Fruit fly (Drosophila melanogaster) whole organism, embryonic: ENCODE data around the gene CG16727.

Source experiments
- Ada2b ChIP-seq: fragments of 200-800 bp; sonication (Bioruptor generic); IDR thresholded peaks from 2 replicates; pipeline ENCODE4 v1.3.6; 2022; ENCODE audit warnings: missing biosample characterization, missing genetic modification characterization
- CG10267 ChIP-seq: fragments of 200-800 bp; sonication (Bioruptor generic); optimal IDR thresholded peaks from 2 replicates; lab custom pipeline; 2018; ENCODE audit warnings: missing biosample characterization, mild to moderate bottlenecking, missing genetic modification characterization, moderate library complexity
- CG10321 ChIP-seq: fragments of 200-800 bp; sonication (Bioruptor generic); IDR thresholded peaks from 2 replicates; pipeline ENCODE4 v1.3.6; 2022; ENCODE audit warnings: missing biosample characterization, missing genetic modification characterization
- CG11696 ChIP-seq: fragments of 200-800 bp; sonication (Bioruptor generic); IDR thresholded peaks from 2 replicates; pipeline ENCODE4 v1.3.6; 2022; ENCODE audit warnings: missing biosample characterization, missing genetic modification characterization
- CG12299 ChIP-seq: fragments of 200-800 bp; sonication (Bioruptor generic); optimal IDR thresholded peaks from 2 replicates; lab custom pipeline; 2018; ENCODE audit warnings: missing biosample characterization, mild to moderate bottlenecking, missing genetic modification characterization
- CG13624 ChIP-seq: fragments of 200-800 bp; sonication (Bioruptor generic); optimal IDR thresholded peaks from 2 replicates; lab custom pipeline; 2016; ENCODE audit warnings: missing biosample characterization, missing genetic modification characterization
- CG15269 ChIP-seq: fragments of 200-800 bp; sonication (Bioruptor generic); optimal IDR thresholded peaks from 2 replicates; lab custom pipeline; 2018; ENCODE audit warnings: missing biosample characterization, mild to moderate bottlenecking, missing genetic modification characterization, moderate library complexity
- CG1529 ChIP-seq: fragments of 200-800 bp; sonication (Bioruptor generic); optimal IDR thresholded peaks from 3 replicates; lab custom pipeline; 2018; ENCODE audit warnings: missing biosample characterization, missing genetic modification characterization
- CG2889 ChIP-seq: fragments of 200-800 bp; sonication (Bioruptor generic); IDR thresholded peaks from 3 replicates; pipeline ENCODE4 v1.3.6; 2022; ENCODE audit warnings: missing biosample characterization, missing genetic modification characterization
- CG34376 ChIP-seq: fragments of 200-800 bp; sonication (Bioruptor generic); optimal IDR thresholded peaks from 2 replicates; lab custom pipeline; 2018; ENCODE audit warnings: missing biosample characterization, mild to moderate bottlenecking, missing genetic modification characterization
- CG3726 ChIP-seq: fragments of 200-800 bp; sonication (Bioruptor generic); IDR thresholded peaks from 3 replicates; pipeline ENCODE4, ENCODE4 v1.3.6; 2022; ENCODE audit warnings: missing biosample characterization, missing genetic modification characterization
- CG4730 ChIP-seq: fragments of 200-800 bp; sonication (Bioruptor generic); IDR thresholded peaks from 2 replicates; pipeline ENCODE4 v1.3.6; 2022; ENCODE audit warnings: missing biosample characterization, missing genetic modification characterization
- CG6813 ChIP-seq: fragments of 200-800 bp; sonication (Bioruptor generic); optimal IDR thresholded peaks from 2 replicates; lab custom pipeline; 2017; ENCODE audit warnings: missing biosample characterization, missing genetic modification characterization, mild to moderate bottlenecking, moderate library complexity, missing genetic modification reagents
- CG7271 ChIP-seq: fragments of 200-800 bp; sonication (Bioruptor generic); optimal IDR thresholded peaks from 2 replicates; lab custom pipeline; 2018; ENCODE audit warnings: missing biosample characterization, mild to moderate bottlenecking, missing genetic modification characterization, moderate library complexity
- CG8765 ChIP-seq: fragments of 200-800 bp; sonication (Bioruptor generic); IDR thresholded peaks from 2 replicates; pipeline ENCODE4 v1.3.6; 2022; ENCODE audit warnings: missing biosample characterization, missing genetic modification characterization
- CG8924 ChIP-seq: fragments of 200-800 bp; optimal IDR thresholded peaks from 3 replicates; lab custom pipeline; 2019; ENCODE audit warnings: missing biosample characterization, mild to moderate bottlenecking, missing genetic modification characterization, moderate library complexity
- CG9609 ChIP-seq: fragments of 200-800 bp; sonication (Bioruptor generic); optimal IDR thresholded peaks from 3 replicates; lab custom pipeline; 2016; ENCODE audit warnings: missing biosample characterization, missing genetic modification characterization
- CG9797 ChIP-seq: fragments of 200-800 bp; sonication (Bioruptor generic); optimal IDR thresholded peaks from 3 replicates; lab custom pipeline; 2018; ENCODE audit warnings: missing biosample characterization, mild to moderate bottlenecking, missing genetic modification characterization
- CG9932 ChIP-seq: fragments of 200-800 bp; sonication (Bioruptor generic); IDR thresholded peaks from 2 replicates; pipeline ENCODE4 v1.3.6; 2022; ENCODE audit warnings: missing biosample characterization, missing genetic modification characterization
- Elba2 ChIP-seq: fragments of 200-800 bp; sonication (Bioruptor generic); optimal IDR thresholded peaks from 3 replicates; lab custom pipeline; 2016; ENCODE audit warnings: missing biosample characterization, missing genetic modification characterization
- H15 ChIP-seq: fragments of 200-800 bp; sonication (Bioruptor generic); IDR thresholded peaks from 3 replicates; pipeline ENCODE4 v1.3.6; 2022; ENCODE audit warnings: missing biosample characterization, missing genetic modification characterization
- HLH3B ChIP-seq: fragments of 200-800 bp; sonication (Bioruptor generic); IDR thresholded peaks from 2 replicates; pipeline ENCODE4 v1.3.6; 2022; ENCODE audit warnings: missing biosample characterization, missing genetic modification characterization
- HmgD ChIP-seq: fragments of 200-800 bp; sonication (Bioruptor generic); optimal IDR thresholded peaks from 3 replicates; lab custom pipeline; 2016; ENCODE audit warnings: missing biosample characterization, missing genetic modification characterization
- Hmx ChIP-seq: fragments of 200-800 bp; sonication (Bioruptor generic); optimal IDR thresholded peaks from 2 replicates; lab custom pipeline; 2016; ENCODE audit warnings: missing biosample characterization, missing genetic modification characterization
- MTF-1 ChIP-seq: fragments of 200-800 bp; sonication (Bioruptor generic); optimal IDR thresholded peaks from 2 replicates; lab custom pipeline; 2018; ENCODE audit warnings: missing biosample characterization, mild to moderate bottlenecking, missing genetic modification characterization, borderline replicate concordance
- Mad ChIP-seq: fragments of 200-800 bp; sonication (Bioruptor generic); optimal IDR thresholded peaks from 2 replicates; lab custom pipeline; 2016; ENCODE audit warnings: missing biosample characterization, missing genetic modification characterization
- NFAT ChIP-seq: fragments of 200-800 bp; sonication (Bioruptor generic); IDR thresholded peaks from 2 replicates; pipeline ENCODE4 v1.3.6; 2022; ENCODE audit warnings: missing biosample characterization, missing genetic modification characterization
- Nf-YC ChIP-seq: fragments of 200-800 bp; optimal IDR thresholded peaks from 3 replicates; lab custom pipeline; 2019; ENCODE audit warnings: missing biosample characterization, mild to moderate bottlenecking, missing genetic modification characterization, moderate library complexity
- Oaz ChIP-seq: fragments of 200-800 bp; sonication (Bioruptor generic); IDR thresholded peaks from 2 replicates; pipeline ENCODE4 v1.3.6; 2022; ENCODE audit warnings: missing biosample characterization, missing genetic modification characterization
- Opbp ChIP-seq: fragments of 200-800 bp; sonication (Bioruptor generic); IDR thresholded peaks from 3 replicates; pipeline ENCODE4 v1.3.6; 2022; ENCODE audit warnings: missing biosample characterization, missing genetic modification characterization; ENCODE audit not compliant: partially characterized antibody
- Poxn ChIP-seq: fragments of 200-800 bp; sonication (Bioruptor generic); IDR thresholded peaks from 2 replicates; pipeline ENCODE4 v1.3.6; 2022; ENCODE audit warnings: missing biosample characterization, missing genetic modification characterization
- Six4 ChIP-seq: fragments of 200-800 bp; sonication (Bioruptor generic); optimal IDR thresholded peaks from 2 replicates; lab custom pipeline; 2016; ENCODE audit warnings: missing biosample characterization, missing genetic modification characterization
- Spps ChIP-seq: fragments of 200-800 bp; sonication (Bioruptor generic); optimal IDR thresholded peaks from 2 replicates; lab custom pipeline; 2018; ENCODE audit warnings: missing biosample characterization, mild to moderate bottlenecking, missing genetic modification characterization
- TFAM ChIP-seq: fragments of 200-800 bp; sonication (Bioruptor generic); optimal IDR thresholded peaks from 2 replicates; lab custom pipeline; 2017; ENCODE audit warnings: missing biosample characterization, missing genetic modification characterization, inconsistent platforms
- al ChIP-seq: fragments of 200-800 bp; sonication (Bioruptor generic); IDR thresholded peaks from 2 replicates; pipeline ENCODE4 v1.3.6; 2022; ENCODE audit warnings: missing biosample characterization, missing genetic modification characterization
- aop ChIP-seq: fragments of 200-800 bp; sonication (Bioruptor generic); IDR thresholded peaks from 2 replicates; pipeline ENCODE4 v1.3.6; 2022; ENCODE audit warnings: missing biosample characterization, missing genetic modification characterization
- caup ChIP-seq: fragments of 200-800 bp; sonication (Bioruptor generic); optimal IDR thresholded peaks from 3 replicates; lab custom pipeline; 2017; ENCODE audit warnings: missing biosample characterization, mild to moderate bottlenecking, missing genetic modification characterization, moderate library complexity; ENCODE audit not compliant: severe bottlenecking
- fd64A ChIP-seq: fragments of 200-800 bp; sonication (Bioruptor generic); optimal IDR thresholded peaks from 3 replicates; lab custom pipeline; 2018; ENCODE audit warnings: missing biosample characterization, mild to moderate bottlenecking, missing genetic modification characterization
- lab ChIP-seq: fragments of 200-800 bp; sonication (Bioruptor generic); optimal IDR thresholded peaks from 3 replicates; lab custom pipeline; 2017; ENCODE audit warnings: missing biosample characterization, missing genetic modification characterization, mild to moderate bottlenecking, moderate library complexity, missing genetic modification reagents
- nerfin-2 ChIP-seq: fragments of 200-800 bp; sonication (Bioruptor generic); IDR thresholded peaks from 2 replicates; pipeline ENCODE4 v1.3.6; 2022; ENCODE audit warnings: missing biosample characterization, missing genetic modification characterization; ENCODE audit not compliant: partially characterized antibody
- onecut ChIP-seq: fragments of 200-800 bp; sonication (Bioruptor generic); IDR thresholded peaks from 2 replicates; pipeline ENCODE4 v1.3.6; 2022; ENCODE audit warnings: missing biosample characterization, missing genetic modification characterization
- pros ChIP-seq: fragments of 200-800 bp; sonication (Bioruptor generic); optimal IDR thresholded peaks from 3 replicates; lab custom pipeline; 2019; ENCODE audit warnings: missing biosample characterization, mild to moderate bottlenecking, missing genetic modification characterization, moderate library complexity
- pzg ChIP-seq: fragments of 200-800 bp; sonication (Bioruptor generic); optimal IDR thresholded peaks from 3 replicates; lab custom pipeline; 2018; ENCODE audit warnings: missing biosample characterization, mild to moderate bottlenecking, missing genetic modification characterization, moderate library complexity
- ranshi ChIP-seq: fragments of 200-800 bp; sonication (Bioruptor generic); IDR thresholded peaks from 2 replicates; pipeline ENCODE4 v1.3.6; 2022; ENCODE audit warnings: missing biosample characterization, missing genetic modification characterization
- sc ChIP-seq, 3 experiments: fragments of >200 bp in 2 of 3; fragments of 200-800 bp in 1 of 3; sonication (Bioruptor generic) in 1 of 3; optimal IDR thresholded peaks; 2 replicates in 2 of 3; 3 replicates in 1 of 3; lab custom pipeline; 2017; ENCODE audit warnings: mild to moderate bottlenecking in 1 of 3, missing biosample characterization in 1 of 3, missing genetic modification characterization in 1 of 3, missing genetic modification reagents in 1 of 3
- sd ChIP-seq: fragments of 200-800 bp; sonication (Bioruptor generic); optimal IDR thresholded peaks from 3 replicates; lab custom pipeline; 2018; ENCODE audit warnings: missing biosample characterization, mild to moderate bottlenecking, missing genetic modification characterization, moderate library complexity
- sens-2 ChIP-seq: fragments of 200-800 bp; sonication (Bioruptor generic); IDR thresholded peaks from 2 replicates; pipeline ENCODE4 v1.3.6; 2022; ENCODE audit warnings: missing biosample characterization, missing genetic modification characterization
- slou ChIP-seq: fragments of 200-800 bp; sonication (Bioruptor generic); optimal IDR thresholded peaks from 3 replicates; lab custom pipeline; 2016; ENCODE audit warnings: missing biosample characterization, missing genetic modification characterization
- tin ChIP-seq: fragments of 200-800 bp; sonication (Bioruptor generic); optimal IDR thresholded peaks from 3 replicates; lab custom pipeline; 2016; ENCODE audit warnings: missing biosample characterization, missing genetic modification characterization
- tll ChIP-seq, 2 experiments: fragments of 200-800 bp in 1 of 2; fragments of >200 bp in 1 of 2; sonication (Bioruptor generic) in 1 of 2; optimal IDR thresholded peaks; 2 replicates each; lab custom pipeline; 2017 to 2019; ENCODE audit warnings: missing biosample characterization in 2 of 2, missing genetic modification characterization in 2 of 2, mild to moderate bottlenecking in 1 of 2, moderate library complexity in 1 of 2
- vfl ChIP-seq: fragments of 200-800 bp; sonication (Bioruptor generic); optimal IDR thresholded peaks from 2 replicates; lab custom pipeline; 2016; ENCODE audit warnings: missing biosample characterization, missing genetic modification characterization

CG16727 gene

dm6 chr3R:19632685-19633116 is 19.5 kb downstream of the CG16727 start, which contains the start of gene CG6231 (continued):
- TF ChIP-seq nerfin-2 (GFP tag; lab: Robert Waterston, UW) (no peak), CG3726 (GFP tag; lab: Robert Waterston, UW) (no peak), CG7271 (tag; lab: Kevin White, UChicago) (no peak), HLH3B (GFP tag; lab: Robert Waterston, UW) (peak; percentile 25; the same call in 1 of the 2 replicates), lab (GFP tag; lab: Kevin White, UChicago) (peak; percentile 5), CG12299 (tag; lab: Kevin White, UChicago) (no peak), tin (GFP tag; lab: Kevin White, UChicago) (no peak), al (GFP tag; lab: Robert Waterston, UW) (no peak), CG15269 (no peak), TFAM (no peak), ranshi (GFP tag; lab: Robert Waterston, UW) (0 out of 2 replicates have a peak, but pooled peaks have one; percentile 14), slou (GFP tag; lab: Kevin White, UChicago) (no peak), CG2889 (GFP tag; lab: Robert Waterston, UW) (no peak), Spps (tag; lab: Kevin White, UChicago) (no peak), sens-2 (no peak), Poxn (no peak), CG8924 (no peak), CG13624 (GFP tag; lab: Kevin White, UChicago) (no peak), NFAT (GFP tag; lab: Robert Waterston, UW) (no peak), Ada2b (GFP tag; lab: Robert Waterston, UW) (no peak), HmgD (GFP tag; lab: Kevin White, UChicago) (no peak), CG1529 (GFP tag; lab: Kevin White, UChicago) (no peak), MTF-1 (GFP tag; lab: Kevin White, UChicago) (no peak), Nf-YC (tag; lab: Kevin White, UChicago) (peak; percentile 11), CG6813 (GFP tag; lab: Kevin White, UChicago) (no peak), fd64A (GFP tag; lab: Kevin White, UChicago) (no peak), CG34376 (GFP tag; lab: Kevin White, UChicago) (peak; percentile 5), tll (GFP tag; optimal IDR thresholded peaks at IDR 0.05; lab: Kevin White, UChicago) (no peak), sd (no peak), onecut (GFP tag; lab: Robert Waterston, UW) (no peak), pzg (GFP tag; lab: Kevin White, UChicago) (no peak), CG11696 (GFP tag; lab: Robert Waterston, UW) (no peak), CG10321 (peak; percentile 62), Hmx (no peak), Oaz (GFP tag; lab: Robert Waterston, UW) (no peak), Six4 (no peak), CG9932 (no peak), vfl (GFP tag; lab: Kevin White, UChicago) (no peak), H15 (GFP tag; lab: Robert Waterston, UW) (no peak), CG10267 (tag; lab: Kevin White, UChicago) (no peak), caup (no peak), sc (optimal IDR thresholded peaks at IDR 0.05; lab: Kevin White, UChicago) (no peak), sc (GFP tag; optimal IDR thresholded peaks at IDR 0.05; lab: Kevin White, UChicago) (no peak), Elba2 (no peak), CG9797 (GFP tag; lab: Kevin White, UChicago) (no peak), CG9609 (GFP tag; lab: Kevin White, UChicago) (no peak), CG4730 (GFP tag; lab: Robert Waterston, UW) (0 out of 2 replicates have a peak, but pooled peaks have one; percentile 3), aop (GFP tag; lab: Robert Waterston, UW) (no peak), pros (GFP tag; lab: Kevin White, UChicago) (peak; percentile 26), Opbp (no peak), Mad (GFP tag; lab: Kevin White, UChicago) (no peak), CG8765 (no peak)
